Worm (Caenorhabditis elegans) whole organism, young adult: ENCODE results near the gene msp-152.

Experiments used
- B0261.1 ChIP-seq: sonication (generic microtip); optimal IDR thresholded peaks from 2 replicates; lab custom pipeline; 2016; ENCODE audit warnings: mild to moderate bottlenecking, missing genetic modification characterization, moderate library complexity, missing compliant biosample characterization
- F23B12.7 ChIP-seq: sonication (generic microtip); optimal IDR thresholded peaks from 2 replicates; lab custom pipeline; 2017; ENCODE audit warnings: missing genetic modification characterization, mild to moderate bottlenecking, missing compliant biosample characterization, antibody characterized with exemption, moderate library complexity; ENCODE audit not compliant: insufficient read depth
- F33H1.4 ChIP-seq: fragments of 200-800 bp; sonication (Bioruptor generic); IDR thresholded peaks from 2 replicates; pipeline ENCODE4 v1.3.6; 2022; ENCODE audit warnings: missing genetic modification reagents, missing genetic modification characterization, missing compliant biosample characterization
- T07F8.4 ChIP-seq: sonication (generic microtip); optimal IDR thresholded peaks from 2 replicates; lab custom pipeline; 2016; ENCODE audit warnings: mild to moderate bottlenecking, missing genetic modification characterization, moderate library complexity, missing compliant biosample characterization
- T26A5.8 ChIP-seq: sonication (generic microtip); optimal IDR thresholded peaks from 2 replicates; lab custom pipeline; 2016; ENCODE audit warnings: missing genetic modification characterization, missing compliant biosample characterization
- Y53G8AR.9 ChIP-seq: fragments of 200-800 bp; sonication (Bioruptor generic); conservative IDR thresholded peaks from 2 replicates; pipeline ENCODE4 v1.3.6; 2022; ENCODE audit warnings: missing genetic modification reagents, missing genetic modification characterization, missing compliant biosample characterization
- ZK185.1 ChIP-seq: sonication (generic microtip); optimal IDR thresholded peaks from 2 replicates; lab custom pipeline; 2016; ENCODE audit warnings: mild to moderate bottlenecking, missing genetic modification characterization, missing compliant biosample characterization; ENCODE audit not compliant: poor library complexity, severe bottlenecking
- aptf-2 ChIP-seq: fragments of 200-800 bp; sonication (Bioruptor generic); conservative IDR thresholded peaks from 2 replicates; pipeline ENCODE4 v1.3.6; 2022; ENCODE audit warnings: missing genetic modification reagents, missing genetic modification characterization, missing compliant biosample characterization
- aptf-3 ChIP-seq: fragments of 200-800 bp; sonication (Bioruptor generic); IDR thresholded peaks from 2 replicates; pipeline ENCODE4 v1.3.6; 2022; ENCODE audit warnings: missing genetic modification characterization, missing compliant biosample characterization
- athp-1 ChIP-seq: sonication (generic microtip); optimal IDR thresholded peaks from 2 replicates; lab custom pipeline; 2017; ENCODE audit warnings: mild to moderate bottlenecking, missing genetic modification characterization, missing compliant biosample characterization
- attf-6 ChIP-seq: fragments of 200-800 bp; sonication (Bioruptor generic); IDR thresholded peaks from 2 replicates; pipeline ENCODE4 v1.3.6; 2022; ENCODE audit warnings: missing genetic modification reagents, missing genetic modification characterization, missing compliant biosample characterization
- bed-1 ChIP-seq: fragments of 200-800 bp; sonication (Bioruptor generic); IDR thresholded peaks from 2 replicates; pipeline ENCODE4 v1.3.6; 2022; ENCODE audit warnings: missing genetic modification reagents, missing genetic modification characterization, missing compliant biosample characterization
- bed-2 ChIP-seq: fragments of 200-800 bp; sonication (Bioruptor generic); IDR thresholded peaks from 2 replicates; pipeline ENCODE4 v1.3.6; 2022; ENCODE audit warnings: missing genetic modification reagents, missing genetic modification characterization, missing compliant biosample characterization
- ceh-100 ChIP-seq: fragments of 200-800 bp; sonication (Bioruptor generic); IDR thresholded peaks from 2 replicates; pipeline ENCODE4 v1.3.6; 2022; ENCODE audit warnings: missing genetic modification reagents, missing genetic modification characterization, missing compliant biosample characterization
- ceh-40 ChIP-seq: fragments of 200-800 bp; sonication (Bioruptor generic); IDR thresholded peaks from 2 replicates; pipeline ENCODE4 v1.3.6; 2022; ENCODE audit warnings: missing genetic modification characterization, missing compliant biosample characterization
- ceh-79 ChIP-seq: sonication (generic microtip); optimal IDR thresholded peaks from 2 replicates; lab custom pipeline; 2017; ENCODE audit warnings: mild to moderate bottlenecking, missing genetic modification characterization, missing compliant biosample characterization
- dox-1 ChIP-seq: fragments of 200-800 bp; sonication (Bioruptor generic); IDR thresholded peaks from 2 replicates; pipeline ENCODE4 v1.3.6; 2022; ENCODE audit warnings: missing genetic modification reagents, missing genetic modification characterization, missing compliant biosample characterization
- dpff-1 ChIP-seq: sonication (generic microtip); optimal IDR thresholded peaks from 2 replicates; lab custom pipeline; 2017; ENCODE audit warnings: mild to moderate bottlenecking, missing genetic modification characterization, missing compliant biosample characterization
- egl-44 ChIP-seq: fragments of 200-800 bp; sonication (Bioruptor generic); IDR thresholded peaks from 2 replicates; pipeline ENCODE4 v1.3.6; 2022; ENCODE audit warnings: missing genetic modification reagents, missing genetic modification characterization, missing compliant biosample characterization
- ets-4 ChIP-seq: fragments of 200-800 bp; sonication (Bioruptor generic); optimal IDR thresholded peaks from 2 replicates; lab custom pipeline; 2018; ENCODE audit warnings: mild to moderate bottlenecking, missing genetic modification characterization, missing compliant biosample characterization
- fkh-3 ChIP-seq: sonication (generic microtip); optimal IDR thresholded peaks from 2 replicates; lab custom pipeline; 2016; ENCODE audit warnings: mild to moderate bottlenecking, missing genetic modification characterization, missing compliant biosample characterization
- hlh-12 ChIP-seq: sonication (generic microtip); optimal IDR thresholded peaks from 2 replicates; lab custom pipeline; 2016; ENCODE audit warnings: missing genetic modification characterization, missing compliant biosample characterization
- hlh-26 ChIP-seq: fragments of 200-800 bp; sonication (Bioruptor generic); conservative IDR thresholded peaks from 2 replicates; pipeline ENCODE4 v1.3.6; 2022; ENCODE audit warnings: missing genetic modification reagents, missing genetic modification characterization, missing compliant biosample characterization
- madf-10 ChIP-seq: sonication (generic microtip); optimal IDR thresholded peaks from 2 replicates; lab custom pipeline; 2016; ENCODE audit warnings: mild to moderate bottlenecking, missing genetic modification characterization, missing compliant biosample characterization
- madf-8 ChIP-seq: fragments of 200-800 bp; sonication (Bioruptor generic); conservative IDR thresholded peaks from 2 replicates; pipeline ENCODE4 v1.3.6; 2022; ENCODE audit warnings: missing genetic modification reagents, missing genetic modification characterization, missing compliant biosample characterization
- mxl-1 ChIP-seq: sonication (generic microtip); optimal IDR thresholded peaks from 2 replicates; lab custom pipeline; 2016; ENCODE audit warnings: missing genetic modification characterization, missing compliant biosample characterization
- nfya-2 ChIP-seq: fragments of 200-800 bp; sonication (Bioruptor generic); IDR thresholded peaks from 2 replicates; pipeline ENCODE4 v1.3.6; 2022; ENCODE audit warnings: missing genetic modification reagents, missing genetic modification characterization, missing compliant biosample characterization
- nfyb-1 ChIP-seq: fragments of 200-800 bp; sonication (Bioruptor generic); IDR thresholded peaks from 2 replicates; pipeline ENCODE4 v1.3.6; 2022; ENCODE audit warnings: missing genetic modification reagents, missing genetic modification characterization, missing compliant biosample characterization
- nhr-179 ChIP-seq: sonication (generic microtip); optimal IDR thresholded peaks from 2 replicates; lab custom pipeline; 2016; ENCODE audit warnings: mild to moderate bottlenecking, missing genetic modification characterization, missing compliant biosample characterization
- nhr-27 ChIP-seq: fragments of 200-800 bp; sonication (Bioruptor generic); optimal IDR thresholded peaks from 2 replicates; lab custom pipeline; 2018; ENCODE audit warnings: mild to moderate bottlenecking, missing genetic modification characterization, moderate library complexity, missing compliant biosample characterization
- nhr-90 ChIP-seq: sonication (generic microtip); optimal IDR thresholded peaks from 2 replicates; lab custom pipeline; 2016; ENCODE audit warnings: missing genotype, mild to moderate bottlenecking, missing genetic modification characterization, missing compliant biosample characterization
- pbrm-1 ChIP-seq: fragments of 200-800 bp; sonication (Bioruptor generic); IDR thresholded peaks from 2 replicates; pipeline ENCODE4 v1.3.6; 2022; ENCODE audit warnings: missing genetic modification reagents, missing genetic modification characterization, missing compliant biosample characterization
- pha-4 ChIP-seq: fragments of 150-350 bp; sonication (generic microtip); optimal IDR thresholded peaks from 2 replicates; lab custom pipeline; 2014; ENCODE audit warnings: missing biosample characterization, missing genetic modification reagents, missing genetic modification characterization
- rcor-1 ChIP-seq: fragments of 200-800 bp; sonication (Bioruptor generic); IDR thresholded peaks from 2 replicates; pipeline ENCODE4 v1.3.6; 2022; ENCODE audit warnings: missing genetic modification reagents, missing genetic modification characterization, missing compliant biosample characterization
- tbp1 ChIP-seq: fragments of 200-800 bp; sonication (Bioruptor generic); optimal IDR thresholded peaks from 2 replicates; lab custom pipeline; 2018; ENCODE audit warnings: mild to moderate bottlenecking, missing genetic modification characterization, missing compliant biosample characterization
- tlf-1 ChIP-seq: fragments of 200-800 bp; sonication (Bioruptor generic); optimal IDR thresholded peaks from 2 replicates; lab custom pipeline; 2018; ENCODE audit warnings: mild to moderate bottlenecking, missing genetic modification characterization, missing compliant biosample characterization
- unc-62 ChIP-seq: fragments of 150-350 bp; optimal IDR thresholded peaks from 2 replicates; lab custom pipeline; 2014; ENCODE audit warnings: missing biosample characterization, missing genetic modification reagents, missing genetic modification characterization
- xnd-1 ChIP-seq: sonication (generic microtip); optimal IDR thresholded peaks from 2 replicates; lab custom pipeline; 2016; ENCODE audit warnings: missing genotype, missing genetic modification reagents, missing genetic modification characterization, missing compliant biosample characterization
- zfh-2 ChIP-seq: fragments of 200-800 bp; sonication (Bioruptor generic); conservative IDR thresholded peaks from 2 replicates; pipeline ENCODE4 v1.3.6; 2022; ENCODE audit warnings: missing genetic modification reagents, missing genetic modification characterization, missing compliant biosample characterization
- ztf-22 ChIP-seq: fragments of 200-800 bp; sonication (Bioruptor generic); optimal IDR thresholded peaks from 2 replicates; lab custom pipeline; 2018; ENCODE audit warnings: mild to moderate bottlenecking, missing genetic modification characterization, moderate library complexity, missing compliant biosample characterization
- ztf-25 ChIP-seq: fragments of 200-800 bp; sonication (Bioruptor generic); IDR thresholded peaks from 2 replicates; pipeline ENCODE4 v1.3.6; 2022; ENCODE audit warnings: missing genetic modification reagents, missing genetic modification characterization, missing compliant biosample characterization
- ztf-3 ChIP-seq: fragments of 200-800 bp; sonication (Bioruptor generic); optimal IDR thresholded peaks from 2 replicates; lab custom pipeline; 2018; ENCODE audit warnings: mild to moderate bottlenecking, missing genetic modification characterization, missing compliant biosample characterization
- ztf-6 ChIP-seq: fragments of 200-800 bp; sonication (Bioruptor generic); IDR thresholded peaks from 2 replicates; pipeline ENCODE4 v1.3.6; 2022; ENCODE audit warnings: missing genetic modification reagents, missing genetic modification characterization, missing compliant biosample characterization

The msp-152 gene

DNA sequence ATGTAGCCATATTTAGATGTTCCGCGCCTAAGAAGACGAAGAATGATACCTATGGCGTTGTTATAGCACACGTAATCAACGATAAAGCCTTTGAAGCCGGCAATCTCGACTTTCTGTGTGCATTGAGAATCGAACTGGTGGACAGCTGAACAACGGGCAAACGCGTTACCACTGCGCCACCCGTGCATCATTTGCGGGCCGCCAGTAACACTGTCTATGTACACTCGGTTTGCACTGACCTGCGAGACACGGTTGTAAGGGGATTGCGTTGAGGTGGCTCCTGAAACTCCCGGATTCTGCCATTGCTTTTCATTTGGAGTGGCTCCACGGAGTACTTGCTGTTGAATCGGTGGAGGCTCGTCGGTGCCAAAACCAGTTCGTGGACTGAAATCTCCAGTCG, 9.6 kb downstream of the msp-152 start (continued):
- no peak for TF ChIP-seq aptf-2 (GFP tag; lab: Robert Waterston, UW)
- no peak for TF ChIP-seq hlh-12
- TF ChIP-seq bed-1 (GFP tag; lab: Robert Waterston, UW), result 0 out of 2 replicates have a peak, but pooled peaks have one; percentile 38
- no peak for TF ChIP-seq ztf-22 (GFP tag; lab: Kevin White, UChicago)
- 0 out of 2 replicates have a peak, but pooled peaks have one; percentile 19 for TF ChIP-seq F33H1.4
- TF ChIP-seq tbp1 (GFP tag; lab: Kevin White, UChicago), result peak; percentile 91
- peak; percentile 78 for TF ChIP-seq athp-1
- no peak for TF ChIP-seq dpff-1 (tag; lab: Kevin White, UChicago)
- no peak for TF ChIP-seq hlh-26 (GFP tag; lab: Robert Waterston, UW)
- TF ChIP-seq nfya-2 (GFP tag; lab: Robert Waterston, UW), result no peak
- TF ChIP-seq egl-44, result 0 out of 2 replicates have a peak, but pooled peaks have one; percentile 52
- no peak for TF ChIP-seq nhr-179 (tag; lab: Kevin White, UChicago)
- no peak for TF ChIP-seq ets-4
- no peak for TF ChIP-seq ztf-3 (GFP tag; lab: Kevin White, UChicago)
- 0 out of 2 replicates have a peak, but pooled peaks have one; percentile 46 for TF ChIP-seq pbrm-1 (GFP tag; lab: Robert Waterston, UW)
- no peak for TF ChIP-seq madf-10 (tag; lab: Kevin White, UChicago)
- TF ChIP-seq tlf-1, result no peak
- TF ChIP-seq rcor-1 (GFP tag; lab: Robert Waterston, UW), result peak; percentile 56; the same call in 1 of the 2 replicates
- no peak for TF ChIP-seq unc-62 (GFP tag; lab: Kevin White, UChicago)
- TF ChIP-seq F23B12.7 (tag; lab: Kevin White, UChicago), result peak; percentile 38
- no peak for TF ChIP-seq T26A5.8 (tag; lab: Kevin White, UChicago)
- no peak for TF ChIP-seq mxl-1 (tag; lab: Kevin White, UChicago)
- peak; percentile 79 for TF ChIP-seq B0261.1 (tag; lab: Kevin White, UChicago)
- TF ChIP-seq ztf-6 (GFP tag; lab: Robert Waterston, UW), result no peak
- peak; percentile 31 for TF ChIP-seq nhr-27 (tag; lab: Kevin White, UChicago)
- TF ChIP-seq ceh-79 (tag; lab: Kevin White, UChicago), result peak; percentile 33
- no peak for TF ChIP-seq attf-6 (GFP tag; lab: Robert Waterston, UW)
- no peak for TF ChIP-seq pha-4 (tag; lab: Kevin White, UChicago)
- TF ChIP-seq ceh-40 (GFP tag; lab: Robert Waterston, UW), result no peak
- TF ChIP-seq zfh-2, result peak; percentile 83
- TF ChIP-seq xnd-1 (tag; lab: Kevin White, UChicago), result no peak
- TF ChIP-seq madf-8, result no peak
- peak; percentile 81 for TF ChIP-seq Y53G8AR.9 (GFP tag; lab: Robert Waterston, UW)
- peak; percentile 83 for TF ChIP-seq nhr-90 (tag; lab: Kevin White, UChicago)
- no peak for TF ChIP-seq bed-2 (GFP tag; lab: Robert Waterston, UW)
- TF ChIP-seq T07F8.4 (tag; lab: Kevin White, UChicago), result peak; percentile 58
- peak; percentile 64 for TF ChIP-seq dox-1 (GFP tag; lab: Robert Waterston, UW)
- no peak for TF ChIP-seq ztf-25
- peak; percentile 85; the same call in 1 of the 2 replicates for TF ChIP-seq aptf-3 (GFP tag; lab: Robert Waterston, UW)
- TF ChIP-seq fkh-3 (tag; lab: Kevin White, UChicago), result peak; percentile 78
- peak; percentile 33; the same call in 1 of the 2 replicates for TF ChIP-seq ceh-100
- peak; percentile 82 for TF ChIP-seq ZK185.1 (tag; lab: Kevin White, UChicago)
- TF ChIP-seq nfyb-1 (GFP tag; lab: Robert Waterston, UW), result peak; percentile 77
- TF ChIP-seq, all 124 proteins: peak for 71
